Worm (Caenorhabditis elegans) whole organism, L4/young adult: ENCODE data around the gene wars-1.

Source experiments
- W03F9.2 ChIP-seq: fragments of 150-350 bp; optimal IDR thresholded peaks from 2 replicates; lab custom pipeline; 2014; ENCODE audit warnings: missing biosample characterization, missing genetic modification characterization
- dao-5 ChIP-seq: sonication (generic microtip); optimal IDR thresholded peaks from 2 replicates; lab custom pipeline; 2016; ENCODE audit warnings: missing genotype, missing genetic modification characterization, moderate library complexity, missing compliant biosample characterization
- him-1 ChIP-seq: sonication (generic microtip); optimal IDR thresholded peaks from 2 replicates; lab custom pipeline; 2016; ENCODE audit warnings: missing genotype, missing genetic modification reagents, missing genetic modification characterization, missing compliant biosample characterization

ce11 chrV:18827374-18827773 is 31.6 kb downstream of the wars-1 start:
- TF ChIP-seq him-1 (tag; lab: Kevin White, UChicago) (no peak), dao-5 (no peak), W03F9.2 (tag; lab: Kevin White, UChicago) (no peak)
